Fruit fly (Drosophila melanogaster) whole organism, wandering third instar larva: Measurements from ENCODE around the gene Dpy-30L1.

Source experiments
- CrebA ChIP-seq: fragments of 200-800 bp; sonication (Bioruptor generic); optimal IDR thresholded peaks from 2 replicates; lab custom pipeline; 2016; ENCODE audit warnings: missing biosample characterization, mild to moderate bottlenecking, missing genetic modification characterization, borderline replicate concordance
- Hr83 ChIP-seq: fragments of 200-300 bp; sonication (Bioruptor generic); optimal IDR thresholded peaks from 2 replicates; lab custom pipeline; 2016; ENCODE audit warnings: missing biosample characterization, mild to moderate bottlenecking, missing genetic modification characterization, moderate library complexity; ENCODE audit not compliant: poor library complexity, severe bottlenecking
- Myc ChIP-seq: fragments of >200 bp; optimal IDR thresholded peaks from 2 replicates; lab custom pipeline; 2017
- N ChIP-seq: fragments of >200 bp; optimal IDR thresholded peaks from 2 replicates; lab custom pipeline; 2018; ENCODE audit warnings: missing biosample characterization, missing external identifiers, missing genetic modification characterization
- br ChIP-seq: fragments of 200-800 bp; sonication (Bioruptor generic); optimal IDR thresholded peaks from 2 replicates; lab custom pipeline; 2016; ENCODE audit warnings: missing biosample characterization, missing genetic modification characterization
- dmrt93B ChIP-seq: fragments of 200-800 bp; sonication (Bioruptor generic); optimal IDR thresholded peaks from 2 replicates; lab custom pipeline; 2018; ENCODE audit warnings: missing biosample characterization, mild to moderate bottlenecking, missing genetic modification characterization
- h ChIP-seq: fragments of 200-800 bp; sonication (Bioruptor generic); optimal IDR thresholded peaks from 3 replicates; lab custom pipeline; 2016; ENCODE audit warnings: missing biosample characterization, mild to moderate bottlenecking, missing genetic modification characterization
- lola ChIP-seq: fragments of >200 bp; optimal IDR thresholded peaks from 2 replicates; lab custom pipeline; 2017; ENCODE audit warnings: missing biosample characterization, missing genetic modification characterization
- pan ChIP-seq: fragments of >200 bp; optimal IDR thresholded peaks from 2 replicates; lab custom pipeline; 2017
- sage ChIP-seq: fragments of 200-800 bp; sonication (Bioruptor generic); optimal IDR thresholded peaks from 2 replicates; lab custom pipeline; 2016; ENCODE audit warnings: missing biosample characterization, mild to moderate bottlenecking, missing genetic modification characterization
- sv ChIP-seq: fragments of 200-800 bp; sonication (Bioruptor generic); optimal IDR thresholded peaks from 3 replicates; lab custom pipeline; 2016; ENCODE audit warnings: missing biosample characterization, missing genetic modification characterization

dm6 chr2L:10693018-10693417 is 39.4 kb upstream of the Dpy-30L1 start:
- no peak for TF ChIP-seq Hr83 (GFP tag; lab: Kevin White, UChicago)
- TF ChIP-seq Myc (lab: Kevin White, UChicago), result no peak
- no peak for TF ChIP-seq CrebA (GFP tag; lab: Kevin White, UChicago)
- no peak for TF ChIP-seq N
- no peak for TF ChIP-seq br
- no peak for TF ChIP-seq h (GFP tag; lab: Kevin White, UChicago)
- no peak for TF ChIP-seq sage
- no peak for TF ChIP-seq lola (GFP tag; lab: Kevin White, UChicago)
- TF ChIP-seq dmrt93B (GFP tag; lab: Kevin White, UChicago), result no peak
- no peak for TF ChIP-seq pan (lab: Kevin White, UChicago)
- TF ChIP-seq sv (GFP tag; lab: Kevin White, UChicago), result no peak
